Fruit fly (Drosophila melanogaster) whole organism, prepupa: ENCODE data around the gene CG33985.

Source experiments
- CG8319 ChIP-seq: fragments of 200-800 bp; sonication (Bioruptor generic); optimal IDR thresholded peaks from 3 replicates; lab custom pipeline; 2016; ENCODE audit warnings: missing biosample characterization, missing genetic modification characterization
- Hr38 ChIP-seq: sonication (Bioruptor generic); optimal IDR thresholded peaks from 2 replicates; lab custom pipeline; 2016; ENCODE audit warnings: missing biosample characterization, missing genetic modification characterization
- Hr39 ChIP-seq: fragments of 200-800 bp; sonication (Bioruptor generic); optimal IDR thresholded peaks from 2 replicates; lab custom pipeline; 2016; ENCODE audit warnings: missing biosample characterization, missing genetic modification characterization
- Hr4 ChIP-seq: fragments of 200-800 bp; sonication (Bioruptor generic); optimal IDR thresholded peaks from 3 replicates; lab custom pipeline; 2016; ENCODE audit warnings: missing biosample characterization, missing genetic modification characterization
- Lpt ChIP-seq: fragments of 200-800 bp; sonication (Bioruptor generic); optimal IDR thresholded peaks from 3 replicates; lab custom pipeline; 2016; ENCODE audit warnings: missing biosample characterization, missing genetic modification characterization
- Met ChIP-seq: fragments of 200-800 bp; sonication (Bioruptor generic); optimal IDR thresholded peaks from 3 replicates; lab custom pipeline; 2016; ENCODE audit warnings: missing biosample characterization, missing genetic modification characterization
- vri ChIP-seq: fragments of 200-800 bp; sonication (Bioruptor generic); optimal IDR thresholded peaks from 3 replicates; lab custom pipeline; 2016; ENCODE audit warnings: missing biosample characterization, mild to moderate bottlenecking, missing genetic modification characterization

DNA sequence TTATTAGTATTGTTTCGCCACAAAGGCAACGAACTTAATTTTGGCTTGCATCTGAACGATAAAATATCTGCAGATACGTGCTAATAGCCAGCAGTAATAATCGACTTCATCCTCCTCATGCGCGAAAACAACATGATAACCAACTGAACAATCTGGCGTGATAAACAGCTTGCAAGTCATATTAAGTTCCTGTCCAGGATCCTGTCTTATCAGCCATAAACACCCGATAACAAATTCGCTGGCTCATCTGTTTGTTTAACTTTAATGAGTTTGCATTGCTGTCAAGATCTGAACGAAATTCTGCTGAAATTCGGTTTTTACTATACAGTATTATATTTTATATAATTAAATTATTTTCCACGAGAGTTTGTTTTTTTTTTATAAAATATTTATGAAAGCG lies 13.3 kb downstream of the CG33985 start:
- TF ChIP-seq Met (GFP tag; lab: Kevin White, UChicago) (no peak), Hr4 (GFP tag; lab: Kevin White, UChicago) (no peak), Hr38 (GFP tag; lab: Kevin White, UChicago) (no peak), CG8319 (GFP tag; lab: Kevin White, UChicago) (no peak), Lpt (GFP tag; lab: Kevin White, UChicago) (no peak), vri (GFP tag; lab: Kevin White, UChicago) (no peak), Hr39 (no peak)
